Worm (Caenorhabditis elegans) whole organism, mixed stage, embryonic: ENCODE measurements around the gene mlh-1.

Experiments
- nhr-76 ChIP-seq: sonication (generic microtip); optimal IDR thresholded peaks from 2 replicates; lab custom pipeline; 2017; ENCODE audit warnings: missing biosample characterization, missing genetic modification characterization
- snpc-4 ChIP-seq: fragments of 150-350 bp; optimal IDR thresholded peaks from 2 replicates; lab custom pipeline; 2014; ENCODE audit warnings: missing biosample characterization, missing genetic modification characterization

DNA sequence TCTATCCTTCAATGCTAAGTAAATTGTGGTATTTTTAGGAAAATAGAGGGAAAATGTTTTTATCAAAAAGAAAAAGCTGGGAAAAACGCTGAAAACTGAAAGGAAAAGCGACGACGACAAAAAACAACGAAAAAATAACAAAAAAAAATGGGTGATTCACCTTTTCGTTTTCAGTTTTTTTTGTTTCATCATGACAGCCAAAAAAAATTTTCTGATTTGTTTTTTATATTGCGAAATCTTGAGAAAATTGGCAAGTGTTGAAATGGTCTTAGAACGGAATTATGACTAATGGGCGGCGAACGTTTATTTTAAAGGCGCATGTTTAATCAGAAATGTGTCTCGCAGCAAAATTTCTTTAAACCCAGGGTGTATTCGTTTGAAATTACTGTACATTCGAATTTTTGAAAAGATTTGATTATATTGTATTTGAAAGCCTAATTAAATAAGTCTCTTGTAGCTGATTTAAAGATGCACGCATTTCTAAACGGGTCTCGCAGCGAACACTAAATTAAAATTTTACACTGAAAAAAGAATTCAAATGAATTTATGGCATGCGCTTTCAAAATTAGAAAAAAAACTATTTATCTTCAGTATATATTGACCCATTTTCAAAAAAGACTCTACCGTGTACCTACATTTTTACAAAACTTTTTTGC lies 21.5 kb upstream of the mlh-1 start:
- TF ChIP-seq nhr-76 (tag; lab: Kevin White, UChicago) (no peak), snpc-4 (tag; lab: Kevin White, UChicago) (no peak)
